Worm (Caenorhabditis elegans) whole organism, mixed stage, embryonic: ENCODE measurements around the gene fbxb-108.
A peak's percentile ranks its signal among the peaks of the same experiment; 100 is the strongest.

Source experiments
- M03D4.4 ChIP-seq: sonication (generic microtip); optimal IDR thresholded peaks from 2 replicates; lab custom pipeline; 2017; ENCODE audit warnings: mild to moderate bottlenecking, missing genetic modification characterization, missing compliant biosample characterization
- bed-3 ChIP-seq: fragments of 200-800 bp; sonication (Bioruptor generic); optimal IDR thresholded peaks from 3 replicates; lab custom pipeline; 2018; ENCODE audit warnings: mild to moderate bottlenecking, missing genetic modification characterization, moderate library complexity, missing compliant biosample characterization
- blmp-1 ChIP-seq: fragments of 150-350 bp; optimal IDR thresholded peaks from 2 replicates; lab custom pipeline; 2014; ENCODE audit warnings: missing biosample characterization, missing genetic modification characterization
- ceh-39 ChIP-seq: fragments of 150-350 bp; optimal IDR thresholded peaks from 2 replicates; lab custom pipeline; 2014; ENCODE audit warnings: missing biosample characterization, missing genetic modification characterization
- ceh-43 ChIP-seq: fragments of 200-800 bp; sonication (Bioruptor generic); optimal IDR thresholded peaks from 2 replicates; lab custom pipeline; 2018; ENCODE audit warnings: mild to moderate bottlenecking, missing genetic modification characterization, moderate library complexity, missing compliant biosample characterization
- ceh-83 ChIP-seq: fragments of 200-800 bp; sonication (Bioruptor generic); optimal IDR thresholded peaks from 2 replicates; lab custom pipeline; 2018; ENCODE audit warnings: mild to moderate bottlenecking, missing genetic modification characterization, missing compliant biosample characterization
- ces-1 ChIP-seq: fragments of 150-350 bp; optimal IDR thresholded peaks from 2 replicates; lab custom pipeline; 2014; ENCODE audit warnings: missing biosample characterization, missing genetic modification reagents, missing genetic modification characterization
- drap-1 ChIP-seq: fragments of 200-800 bp; sonication (Bioruptor generic); optimal IDR thresholded peaks from 3 replicates; lab custom pipeline; 2018; ENCODE audit warnings: mild to moderate bottlenecking, missing genetic modification characterization, missing compliant biosample characterization
- elt-1 ChIP-seq: sonication (generic microtip); optimal IDR thresholded peaks from 2 replicates; lab custom pipeline; 2017; ENCODE audit warnings: missing genetic modification characterization, mild to moderate bottlenecking, missing compliant biosample characterization, antibody characterized with exemption, moderate library complexity, borderline replicate concordance; ENCODE audit not compliant: insufficient read depth
- elt-3 ChIP-seq: fragments of 150-350 bp; optimal IDR thresholded peaks from 2 replicates; lab custom pipeline; 2014; ENCODE audit warnings: missing biosample characterization, missing genetic modification characterization
- flh-1 ChIP-seq: fragments of 200-800 bp; sonication (Bioruptor generic); optimal IDR thresholded peaks from 2 replicates; lab custom pipeline; 2018; ENCODE audit warnings: mild to moderate bottlenecking, missing genetic modification characterization, moderate library complexity, missing compliant biosample characterization
- ham-2 ChIP-seq: fragments of 200-800 bp; sonication (Bioruptor generic); optimal IDR thresholded peaks from 2 replicates; lab custom pipeline; 2018; ENCODE audit warnings: mild to moderate bottlenecking, missing genetic modification characterization, missing compliant biosample characterization
- hlh-1 ChIP-seq: fragments of 150-350 bp; optimal IDR thresholded peaks from 2 replicates; lab custom pipeline; 2014; ENCODE audit warnings: missing biosample characterization, missing genetic modification reagents, missing genetic modification characterization
- lin-13 ChIP-seq: fragments of 150-350 bp; optimal IDR thresholded peaks from 2 replicates; lab custom pipeline; 2014; ENCODE audit warnings: missing biosample characterization, missing genetic modification characterization
- lin-32 ChIP-seq: fragments of 200-800 bp; sonication (Bioruptor generic); optimal IDR thresholded peaks from 2 replicates; lab custom pipeline; 2018; ENCODE audit warnings: mild to moderate bottlenecking, missing genetic modification characterization, missing compliant biosample characterization
- lsy-2 ChIP-seq: fragments of 150-350 bp; optimal IDR thresholded peaks from 2 replicates; lab custom pipeline; 2014; ENCODE audit warnings: missing biosample characterization, missing genetic modification characterization
- mab-5 ChIP-seq: fragments of 150-350 bp; optimal IDR thresholded peaks from 2 replicates; lab custom pipeline; 2014; ENCODE audit warnings: missing biosample characterization, missing genetic modification characterization
- mep-1 ChIP-seq: fragments of 150-350 bp; optimal IDR thresholded peaks from 2 replicates; lab custom pipeline; 2017; ENCODE audit warnings: missing biosample characterization, missing genetic modification reagents, missing genetic modification characterization, inconsistent platforms
- nhr-12 ChIP-seq: fragments of 150-350 bp; optimal IDR thresholded peaks from 2 replicates; lab custom pipeline; 2014; ENCODE audit warnings: missing biosample characterization, missing genetic modification characterization
- nhr-2 ChIP-seq: fragments of 150-350 bp; optimal IDR thresholded peaks from 2 replicates; lab custom pipeline; 2014; ENCODE audit warnings: missing biosample characterization, missing genetic modification characterization
- nhr-237 ChIP-seq: fragments of 150-350 bp; optimal IDR thresholded peaks from 2 replicates; lab custom pipeline; 2014; ENCODE audit warnings: missing biosample characterization, missing genetic modification characterization
- nhr-28 ChIP-seq: fragments of 150-350 bp; optimal IDR thresholded peaks from 2 replicates; lab custom pipeline; 2014; ENCODE audit warnings: missing biosample characterization, missing genetic modification characterization
- nhr-76 ChIP-seq: sonication (generic microtip); optimal IDR thresholded peaks from 2 replicates; lab custom pipeline; 2017; ENCODE audit warnings: missing biosample characterization, missing genetic modification characterization
- pha-4 ChIP-seq: fragments of 150-350 bp; optimal IDR thresholded peaks from 2 replicates; lab custom pipeline; 2018; ENCODE audit warnings: missing biosample characterization, missing genetic modification reagents, missing genetic modification characterization
- sem-2 ChIP-seq: fragments of 200-800 bp; sonication (Bioruptor generic); optimal IDR thresholded peaks from 2 replicates; lab custom pipeline; 2018; ENCODE audit warnings: mild to moderate bottlenecking, missing genetic modification characterization, missing compliant biosample characterization
- snpc-4 ChIP-seq: fragments of 150-350 bp; optimal IDR thresholded peaks from 2 replicates; lab custom pipeline; 2014; ENCODE audit warnings: missing biosample characterization, missing genetic modification characterization
- sptf-1 ChIP-seq: sonication (generic microtip); optimal IDR thresholded peaks from 2 replicates; lab custom pipeline; 2017; ENCODE audit warnings: mild to moderate bottlenecking, missing genetic modification characterization, moderate library complexity, missing compliant biosample characterization
- unc-120 ChIP-seq: sonication (generic microtip); optimal IDR thresholded peaks from 2 replicates; lab custom pipeline; 2017; ENCODE audit warnings: missing genetic modification characterization, missing compliant biosample characterization; ENCODE audit not compliant: poor library complexity, severe bottlenecking
- unc-39 ChIP-seq: fragments of 150-350 bp; optimal IDR thresholded peaks from 2 replicates; lab custom pipeline; 2014; ENCODE audit warnings: missing biosample characterization, missing genetic modification characterization
- unc-62 ChIP-seq: fragments of 150-350 bp; optimal IDR thresholded peaks from 2 replicates; lab custom pipeline; 2014; ENCODE audit warnings: missing biosample characterization, missing genetic modification reagents, missing genetic modification characterization
- zip-8 ChIP-seq: fragments of 150-350 bp; optimal IDR thresholded peaks from 2 replicates; lab custom pipeline; 2014; ENCODE audit warnings: missing biosample characterization, missing genetic modification characterization
- ztf-11 ChIP-seq: fragments of 150-350 bp; optimal IDR thresholded peaks from 2 replicates; lab custom pipeline; 2014; ENCODE audit warnings: missing biosample characterization, missing genetic modification characterization

Gene fbxb-108

DNA sequence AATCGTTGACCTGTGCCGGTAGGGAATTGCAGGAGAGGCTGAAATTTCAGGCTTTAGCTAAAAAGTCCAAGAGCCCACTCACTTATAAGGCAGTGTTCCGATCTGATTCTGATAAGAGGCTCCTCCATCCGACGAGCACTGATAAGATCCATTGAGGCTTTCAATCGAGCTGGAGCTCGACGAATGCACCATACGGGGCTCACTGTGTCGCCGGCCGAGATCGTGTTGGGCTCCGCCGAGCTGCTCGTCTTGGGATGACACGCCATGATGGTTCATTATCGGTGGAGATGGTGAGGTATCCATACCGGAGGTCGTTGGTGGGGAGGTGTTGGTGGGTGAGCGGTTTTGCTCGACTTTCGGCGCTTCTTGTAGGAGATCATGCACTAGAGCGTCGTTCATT, 31.7 kb downstream of the fbxb-108 start:
- TF ChIP-seq ztf-11 (no peak), lin-32 (GFP tag; lab: Kevin White, UChicago) (no peak), nhr-12 (tag; lab: Kevin White, UChicago) (no peak), lin-13 (tag; lab: Kevin White, UChicago) (no peak), ces-1 (no peak), nhr-28 (tag; lab: Kevin White, UChicago) (no peak), hlh-1 (no peak), elt-3 (tag; lab: Kevin White, UChicago) (no peak), sptf-1 (tag; lab: Kevin White, UChicago) (no peak), ham-2 (GFP tag; lab: Kevin White, UChicago) (no peak), nhr-2 (tag; lab: Kevin White, UChicago) (no peak), zip-8 (tag; lab: Kevin White, UChicago) (no peak), unc-120 (tag; lab: Kevin White, UChicago) (no peak), drap-1 (GFP tag; lab: Kevin White, UChicago) (no peak), lsy-2 (tag; lab: Kevin White, UChicago) (no peak)
- TF ChIP-seq, all 35 proteins: peak for 0

DNA sequence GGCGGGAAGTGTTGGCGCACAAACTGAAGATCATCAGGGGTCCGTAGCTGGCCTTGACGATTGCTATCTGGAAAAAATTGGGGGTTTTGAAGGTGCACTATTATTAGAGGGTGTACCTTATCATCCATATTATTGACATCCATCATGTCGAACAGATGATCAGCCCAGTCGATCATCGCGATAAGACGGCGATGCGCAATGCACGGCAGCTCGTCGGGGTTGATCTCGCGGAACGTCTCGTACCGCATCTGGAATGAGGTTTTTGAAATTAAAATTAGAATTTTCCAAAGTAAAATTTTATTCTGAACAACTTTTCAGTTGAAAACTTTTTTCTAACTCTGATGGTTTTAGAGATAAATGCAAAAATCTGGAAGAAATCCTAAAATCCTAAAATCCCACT, 33.2 kb downstream of the fbxb-108 start:
- TF ChIP-seq elt-1 (tag; lab: Kevin White, UChicago) (peak; percentile 3), snpc-4 (tag; lab: Kevin White, UChicago) (no peak), sptf-1 (tag; lab: Kevin White, UChicago) (no peak)

DNA sequence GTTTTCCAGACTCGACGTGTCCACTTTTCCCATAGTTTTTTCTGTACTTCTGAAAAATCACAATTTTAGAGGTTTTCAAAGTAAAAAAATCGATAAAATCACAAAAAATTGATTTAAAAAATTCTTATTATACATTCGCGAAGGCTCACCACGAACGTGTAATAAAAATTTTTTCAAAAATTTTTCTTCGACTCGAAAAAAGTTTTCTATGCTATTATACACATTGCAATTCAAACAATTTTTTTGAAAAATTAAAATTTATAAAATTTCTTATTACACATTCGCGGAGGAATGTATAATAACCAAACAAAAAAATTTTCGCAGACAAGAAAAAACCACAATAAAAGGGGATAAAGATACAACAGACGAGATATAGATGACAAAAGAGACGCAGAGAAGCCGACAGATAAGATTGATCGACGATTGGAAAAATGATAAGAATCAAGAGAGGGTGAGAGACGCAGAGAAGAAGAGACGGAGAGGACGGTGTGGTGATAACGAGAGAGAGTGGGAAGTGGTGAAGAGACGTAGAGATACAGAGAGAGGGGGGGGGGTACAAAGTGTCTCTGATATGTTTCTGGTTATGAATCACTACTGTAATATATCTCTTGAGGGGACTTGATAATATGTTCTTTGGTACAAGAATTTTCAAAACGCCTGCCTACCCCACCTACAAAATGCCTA, 35.9 kb downstream of the fbxb-108 start, which contains the start of gene nhr-119:
Gene nhr-119 (minus strand): TSS at position 51 of the 684 bp plus-strand sequence.
- TF ChIP-seq snpc-4 (tag; lab: Kevin White, UChicago) (no peak), elt-1 (tag; lab: Kevin White, UChicago) (peak; percentile 95), unc-39 (no peak), ztf-11 (no peak), nhr-76 (tag; lab: Kevin White, UChicago) (no peak), sptf-1 (tag; lab: Kevin White, UChicago) (no peak), ham-2 (GFP tag; lab: Kevin White, UChicago) (no peak), nhr-12 (tag; lab: Kevin White, UChicago) (no peak), ces-1 (no peak), lsy-2 (tag; lab: Kevin White, UChicago) (no peak), ceh-39 (no peak), zip-8 (tag; lab: Kevin White, UChicago) (no peak), flh-1 (GFP tag; lab: Kevin White, UChicago) (no peak), unc-62 (peak; percentile 79), ceh-83 (no peak), mab-5 (tag; lab: Kevin White, UChicago) (no peak), blmp-1 (tag; lab: Kevin White, UChicago) (no peak), bed-3 (GFP tag; lab: Kevin White, UChicago) (no peak), elt-3 (tag; lab: Kevin White, UChicago) (peak; percentile 94), ceh-43 (GFP tag; lab: Kevin White, UChicago) (no peak), mep-1 (tag; lab: Kevin White, UChicago) (no peak), nhr-237 (peak; percentile 33), unc-120 (tag; lab: Kevin White, UChicago) (peak; percentile 6), nhr-2 (tag; lab: Kevin White, UChicago) (no peak)

DNA sequence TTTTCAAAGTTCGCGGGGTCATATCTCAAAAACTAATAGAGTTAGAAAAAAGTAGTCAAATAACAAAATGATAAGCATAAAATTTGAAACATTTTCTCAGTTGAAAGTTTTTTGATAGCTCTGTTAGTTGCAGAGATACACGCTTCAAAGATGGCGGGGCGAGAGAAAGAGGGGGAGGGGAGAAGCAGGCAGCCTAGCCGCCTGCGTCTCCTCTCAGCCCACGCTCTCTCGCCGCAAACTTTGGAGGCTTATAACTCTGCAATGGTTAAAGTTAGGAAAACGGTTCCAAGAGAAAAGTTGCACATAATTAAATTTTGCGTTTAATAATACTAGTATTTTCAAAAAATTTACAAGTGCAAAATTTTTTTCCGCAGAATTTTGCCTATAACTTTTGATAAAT, 37.0 kb downstream of the fbxb-108 start:
- TF ChIP-seq lin-13 (tag; lab: Kevin White, UChicago) (peak; percentile 2), flh-1 (GFP tag; lab: Kevin White, UChicago) (no peak)

DNA sequence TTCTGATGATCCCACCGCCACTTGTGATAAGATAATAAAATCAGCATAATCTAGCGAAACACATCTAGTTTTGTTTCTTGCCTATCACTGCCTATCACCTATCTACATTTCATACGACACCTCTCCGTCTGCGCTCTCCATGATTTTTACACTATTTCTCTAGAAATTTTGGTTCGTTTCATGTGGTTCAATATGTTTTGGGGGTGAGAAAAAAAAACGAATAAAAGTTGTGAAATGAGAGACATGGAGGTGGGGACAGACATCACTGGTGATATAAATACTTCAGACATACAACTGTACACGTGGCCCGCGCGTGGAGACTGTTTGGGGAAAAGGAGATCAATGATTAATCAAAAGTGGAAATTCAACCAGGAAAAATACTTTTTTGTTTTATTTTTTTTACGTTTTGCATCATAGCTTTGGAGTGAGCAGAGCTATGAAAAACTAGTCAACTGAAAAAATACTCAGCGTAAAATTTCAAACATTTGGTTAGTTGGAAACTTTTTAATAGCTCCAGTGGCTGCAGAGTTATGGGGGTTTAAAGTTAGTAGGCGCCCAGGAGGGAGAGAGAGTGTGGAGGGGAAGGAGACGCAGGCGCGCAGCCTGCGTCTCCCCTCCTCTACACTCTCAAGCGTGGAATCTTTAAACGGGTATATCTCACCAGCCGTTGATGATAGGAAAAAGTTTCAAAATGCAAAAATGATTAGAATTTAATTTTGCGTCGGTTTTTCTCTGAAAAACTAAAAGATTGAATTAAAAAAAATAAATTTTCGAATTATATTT, 38.2 kb downstream of the fbxb-108 start:
- no peak for TF ChIP-seq zip-8 (tag; lab: Kevin White, UChicago)
- no peak for TF ChIP-seq ceh-83
- no peak for TF ChIP-seq nhr-237
- no peak for TF ChIP-seq nhr-2 (tag; lab: Kevin White, UChicago)
- TF ChIP-seq bed-3 (GFP tag; lab: Kevin White, UChicago): no peak
- TF ChIP-seq sem-2 (GFP tag; lab: Kevin White, UChicago): no peak
- no peak for TF ChIP-seq flh-1 (GFP tag; lab: Kevin White, UChicago)
- TF ChIP-seq lin-13 (tag; lab: Kevin White, UChicago): no peak
- no peak for TF ChIP-seq unc-39
- TF ChIP-seq ces-1: no peak
- no peak for TF ChIP-seq lin-32 (GFP tag; lab: Kevin White, UChicago)
- TF ChIP-seq pha-4 (tag; lab: Kevin White, UChicago): no peak
- TF ChIP-seq M03D4.4 (tag; lab: Kevin White, UChicago): no peak
- TF ChIP-seq ham-2 (GFP tag; lab: Kevin White, UChicago): no peak
- no peak for TF ChIP-seq mep-1 (tag; lab: Kevin White, UChicago)
- TF ChIP-seq ceh-39: no peak
- TF ChIP-seq unc-120 (tag; lab: Kevin White, UChicago): no peak
